Fruit fly (Drosophila melanogaster): ENCODE data around the gene mRpS25.

Gene mRpS25

dm6 chrX:14588509-14588908 is 5.7 kb upstream of the mRpS25 start:
- no peak for TF ChIP-seq noc (tag; optimal IDR thresholded peaks at IDR 0.05)

- no peak for TF ChIP-seq noc (tag; optimal IDR thresholded peaks at IDR 0.05)
Measured at dm6 chrX:14585263-14585662, 2.5 kb upstream of the mRpS25 start.

DNA sequence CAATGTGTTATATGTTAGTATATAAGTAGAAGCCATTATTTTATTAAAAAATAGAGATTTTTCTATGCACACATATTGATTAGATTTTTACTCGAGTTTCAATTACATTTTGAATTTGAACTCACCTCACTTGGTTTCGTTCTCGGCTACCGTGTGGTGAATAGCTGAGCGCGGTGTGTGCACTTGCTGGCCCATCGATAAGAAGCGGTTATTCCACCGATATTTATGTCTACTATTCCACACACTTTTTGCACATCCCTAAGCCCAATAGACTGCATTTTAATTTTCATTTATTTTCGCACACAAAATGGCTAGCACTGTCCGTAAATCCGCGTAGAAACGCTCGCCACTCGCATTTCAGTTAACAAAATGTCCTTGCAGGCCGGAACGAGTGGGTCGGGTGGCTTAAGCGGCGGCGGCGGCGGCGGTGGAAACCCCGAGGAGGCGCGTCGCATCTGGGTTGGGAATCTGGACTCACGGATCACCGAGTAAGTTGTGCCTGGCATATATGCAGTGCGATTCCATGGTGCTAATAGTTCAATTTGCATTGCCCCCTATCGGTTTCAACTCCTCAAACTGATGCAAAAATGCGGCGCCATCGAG is 2.3 kb downstream of the mRpS25 start, which contains the start of gene CG14414:
Gene CG14414, plus strand, starts transcription at position 242 of the 603 bp plus-strand sequence.
- TF ChIP-seq noc (tag; optimal IDR thresholded peaks at IDR 0.05): no peak

Measured in whole organism, larva.